Worm (Caenorhabditis elegans) whole organism, late embryonic: ENCODE results near the gene tbc-14.

Experiments
- C38D4.7 ChIP-seq: fragments of 200-800 bp; sonication (Bioruptor generic); optimal IDR thresholded peaks from 2 replicates; lab custom pipeline; 2018; ENCODE audit warnings: mild to moderate bottlenecking, missing genetic modification characterization, moderate library complexity, missing compliant biosample characterization
- K02D7.2 ChIP-seq: sonication (generic microtip); optimal IDR thresholded peaks from 2 replicates; lab custom pipeline; 2017; ENCODE audit warnings: mild to moderate bottlenecking, missing genetic modification characterization, missing compliant biosample characterization
- K09A11.1 ChIP-seq: sonication (generic microtip); optimal IDR thresholded peaks from 2 replicates; lab custom pipeline; 2017; ENCODE audit warnings: antibody characterized with exemption, mild to moderate bottlenecking, missing genetic modification characterization, missing compliant biosample characterization; ENCODE audit not compliant: insufficient read depth
- T23F11.4 ChIP-seq: fragments of 200-800 bp; sonication (Bioruptor generic); optimal IDR thresholded peaks from 2 replicates; lab custom pipeline; 2018; ENCODE audit warnings: mild to moderate bottlenecking, missing genetic modification characterization, missing compliant biosample characterization
- Y22D7AL.16 ChIP-seq: sonication (generic microtip); optimal IDR thresholded peaks from 2 replicates; lab custom pipeline; 2016; ENCODE audit warnings: missing genetic modification characterization, missing compliant biosample characterization
- ceh-14 ChIP-seq: sonication (generic microtip); optimal IDR thresholded peaks from 2 replicates; lab custom pipeline; 2016; ENCODE audit warnings: missing genotype, missing genetic modification characterization, missing compliant biosample characterization
- ceh-19 ChIP-seq: fragments of 200-800 bp; sonication (Bioruptor generic); optimal IDR thresholded peaks from 2 replicates; lab custom pipeline; 2018; ENCODE audit warnings: mild to moderate bottlenecking, missing genetic modification characterization, missing compliant biosample characterization
- ceh-22 ChIP-seq: sonication (generic microtip); optimal IDR thresholded peaks from 2 replicates; lab custom pipeline; 2017; ENCODE audit warnings: missing biosample characterization, missing genetic modification characterization
- ceh-24 ChIP-seq: sonication (generic microtip); optimal IDR thresholded peaks from 2 replicates; lab custom pipeline; 2016; ENCODE audit warnings: mild to moderate bottlenecking, missing genetic modification characterization, missing compliant biosample characterization
- ceh-31 ChIP-seq: sonication (generic microtip); optimal IDR thresholded peaks from 2 replicates; lab custom pipeline; 2016; ENCODE audit warnings: missing genetic modification characterization, missing compliant biosample characterization
- ceh-45 ChIP-seq: fragments of 200-800 bp; sonication (Bioruptor generic); IDR thresholded peaks from 2 replicates; pipeline ENCODE4 v1.3.6; 2022; ENCODE audit warnings: missing genetic modification reagents, missing genetic modification characterization, missing compliant biosample characterization
- ceh-48 ChIP-seq: sonication (generic microtip); optimal IDR thresholded peaks from 2 replicates; lab custom pipeline; 2016; ENCODE audit warnings: missing genetic modification characterization, inconsistent platforms, missing compliant biosample characterization
- che-1 ChIP-seq: sonication (generic microtip); optimal IDR thresholded peaks from 2 replicates; lab custom pipeline; 2016; ENCODE audit warnings: mild to moderate bottlenecking, missing genetic modification characterization, missing compliant biosample characterization
- dmd-4 ChIP-seq: sonication (generic microtip); optimal IDR thresholded peaks from 2 replicates; lab custom pipeline; 2016; ENCODE audit warnings: borderline replicate concordance, missing genetic modification characterization, missing compliant biosample characterization
- elt-2 ChIP-seq: sonication (generic microtip); optimal IDR thresholded peaks from 2 replicates; lab custom pipeline; 2016; ENCODE audit warnings: missing genetic modification reagents, missing genetic modification characterization, missing compliant biosample characterization
- elt-4 ChIP-seq: sonication (generic microtip); optimal IDR thresholded peaks from 2 replicates; lab custom pipeline; 2016; ENCODE audit warnings: missing genetic modification characterization, missing compliant biosample characterization
- ets-4 ChIP-seq: sonication (generic microtip); optimal IDR thresholded peaks from 2 replicates; lab custom pipeline; 2016; ENCODE audit warnings: missing genetic modification characterization, missing compliant biosample characterization
- fkh-10 ChIP-seq: fragments of 150-350 bp; optimal IDR thresholded peaks from 2 replicates; lab custom pipeline; 2014; ENCODE audit warnings: missing biosample characterization, missing genetic modification reagents, missing genetic modification characterization
- hlh-30 ChIP-seq: sonication (generic microtip); optimal IDR thresholded peaks from 2 replicates; lab custom pipeline; 2017; ENCODE audit warnings: antibody characterized with exemption, missing genetic modification characterization, missing compliant biosample characterization; ENCODE audit not compliant: insufficient read depth
- hlh-6 ChIP-seq: sonication (generic microtip); optimal IDR thresholded peaks from 2 replicates; lab custom pipeline; 2016; ENCODE audit warnings: missing genotype, missing genetic modification characterization, missing compliant biosample characterization
- hlh-8 ChIP-seq: sonication (generic microtip); optimal IDR thresholded peaks from 2 replicates; lab custom pipeline; 2016; ENCODE audit warnings: missing genotype, missing genetic modification characterization, missing compliant biosample characterization
- mec-3 ChIP-seq: sonication (generic microtip); optimal IDR thresholded peaks from 2 replicates; lab custom pipeline; 2016; ENCODE audit warnings: borderline replicate concordance, missing genetic modification characterization, missing compliant biosample characterization
- nfya-1 ChIP-seq: sonication (generic microtip); optimal IDR thresholded peaks from 2 replicates; lab custom pipeline; 2017; ENCODE audit warnings: missing genetic modification characterization, mild to moderate bottlenecking, missing compliant biosample characterization, antibody characterized with exemption, moderate library complexity
- nhr-11 ChIP-seq: fragments of 150-350 bp; optimal IDR thresholded peaks from 2 replicates; lab custom pipeline; 2014; ENCODE audit warnings: missing biosample characterization, missing genetic modification characterization
- npax-4 ChIP-seq: sonication (generic microtip); optimal IDR thresholded peaks from 2 replicates; lab custom pipeline; 2016; ENCODE audit warnings: missing genetic modification characterization, missing compliant biosample characterization
- pag-3 ChIP-seq: sonication (generic microtip); optimal IDR thresholded peaks from 2 replicates; lab custom pipeline; 2016; ENCODE audit warnings: missing compliant biosample characterization, missing genetic modification characterization, borderline replicate concordance
- pat-9 ChIP-seq: fragments of 200-800 bp; sonication (Bioruptor generic); optimal IDR thresholded peaks from 2 replicates; lab custom pipeline; 2018; ENCODE audit warnings: mild to moderate bottlenecking, missing genetic modification characterization, moderate library complexity, missing compliant biosample characterization
- pha-2 ChIP-seq: sonication (generic microtip); optimal IDR thresholded peaks from 2 replicates; lab custom pipeline; 2017; ENCODE audit warnings: mild to moderate bottlenecking, missing genetic modification characterization, missing compliant biosample characterization
- pros-1 ChIP-seq: fragments of 150-350 bp; optimal IDR thresholded peaks from 2 replicates; lab custom pipeline; 2014; ENCODE audit warnings: missing biosample characterization, missing genetic modification reagents, missing genetic modification characterization
- ref-2 ChIP-seq: sonication (generic microtip); optimal IDR thresholded peaks from 2 replicates; lab custom pipeline; 2016; ENCODE audit warnings: missing genetic modification characterization, missing compliant biosample characterization
- sdc-2 ChIP-seq: sonication (generic microtip); optimal IDR thresholded peaks from 2 replicates; lab custom pipeline; 2016; ENCODE audit warnings: missing genotype, missing genetic modification characterization, missing compliant biosample characterization
- sox-2 ChIP-seq: fragments of 200-800 bp; sonication (Bioruptor generic); IDR thresholded peaks from 2 replicates; pipeline ENCODE4 v1.3.6; 2022; ENCODE audit warnings: missing genetic modification reagents, missing genetic modification characterization, missing compliant biosample characterization
- sox-4 ChIP-seq: sonication (generic microtip); optimal IDR thresholded peaks from 2 replicates; lab custom pipeline; 2017; ENCODE audit warnings: mild to moderate bottlenecking, missing genetic modification characterization, inconsistent platforms, missing compliant biosample characterization
- tbx-7 ChIP-seq: sonication (generic microtip); optimal IDR thresholded peaks from 2 replicates; lab custom pipeline; 2016; ENCODE audit warnings: missing genotype, missing genetic modification characterization, missing compliant biosample characterization
- unc-42 ChIP-seq: sonication (generic microtip); optimal IDR thresholded peaks from 2 replicates; lab custom pipeline; 2016; ENCODE audit warnings: missing genotype, missing genetic modification characterization, missing compliant biosample characterization
- unc-86 ChIP-seq: sonication (generic microtip); optimal IDR thresholded peaks from 2 replicates; lab custom pipeline; 2016; ENCODE audit warnings: missing genetic modification characterization, missing compliant biosample characterization
- zip-5 ChIP-seq: sonication (generic microtip); optimal IDR thresholded peaks from 2 replicates; lab custom pipeline; 2016; ENCODE audit warnings: missing genetic modification characterization, missing compliant biosample characterization

Gene tbc-14

DNA sequence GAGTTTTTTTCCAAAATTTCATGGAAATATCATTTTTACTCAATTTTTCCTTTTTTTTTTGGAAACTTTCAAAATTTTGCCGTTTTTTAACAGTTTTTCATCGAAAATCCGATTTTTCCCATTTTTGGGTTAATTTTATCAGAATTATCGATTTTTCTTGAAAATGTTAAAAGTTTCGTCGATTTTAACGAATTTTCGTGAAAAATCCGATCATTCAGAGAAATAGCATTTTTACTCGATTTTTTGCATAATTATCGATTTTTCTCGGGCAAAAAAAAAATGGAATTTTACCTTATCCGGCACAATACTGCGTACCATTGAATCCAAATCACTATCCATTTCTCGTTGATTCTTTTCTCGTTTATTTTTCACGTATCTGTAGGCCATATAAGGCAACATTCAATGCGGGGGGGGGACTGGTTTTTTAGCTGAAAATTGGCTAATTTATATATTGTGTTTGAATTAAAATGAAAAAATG, at the start of gene tbc-14:
Gene tbc-14 (minus strand): TSS at position 428 of the 478 bp plus-strand sequence.
- TF ChIP-seq ets-4 (tag; lab: Kevin White, UChicago) (no peak), ceh-45 (GFP tag; lab: Robert Waterston, UW) (no peak), C38D4.7 (GFP tag; lab: Kevin White, UChicago) (no peak)
- TF ChIP-seq, all 69 proteins: peak for 0

DNA sequence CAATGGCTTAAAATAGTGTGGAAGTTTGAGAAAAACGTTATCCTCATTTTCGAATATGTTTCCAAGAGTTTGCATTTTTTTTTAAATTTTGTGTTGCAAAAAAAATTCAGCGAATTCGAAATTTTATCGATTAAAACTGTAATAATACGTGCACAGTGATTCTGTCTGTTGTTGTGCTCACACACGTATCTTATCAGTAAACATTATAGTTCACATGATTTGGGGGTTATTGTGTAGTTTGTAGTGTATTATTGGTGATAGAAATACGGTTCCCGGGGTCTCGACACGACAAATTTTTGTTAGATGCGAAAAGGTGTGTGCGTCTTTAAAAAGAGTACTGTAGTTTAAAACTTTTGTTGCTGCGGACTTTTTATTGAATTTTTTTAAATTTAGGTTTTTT, 48.3 kb upstream of the tbc-14 start, which contains the start of gene drr-1:
Gene drr-1 (minus strand): TSS at position 183 of the 400 bp plus-strand sequence.
- TF ChIP-seq elt-2 (tag; lab: Kevin White, UChicago) (peak; percentile 58), sox-2 (no peak)

- TF ChIP-seq sdc-2 (tag; lab: Kevin White, UChicago), result no peak
- no peak for TF ChIP-seq pag-3
- TF ChIP-seq nhr-11 (tag; lab: Kevin White, UChicago), result no peak
- TF ChIP-seq hlh-30 (tag; lab: Kevin White, UChicago), result no peak
- no peak for TF ChIP-seq hlh-6 (tag; lab: Kevin White, UChicago)
- TF ChIP-seq pros-1, result no peak
- peak; percentile 9 for TF ChIP-seq nfya-1
- TF ChIP-seq ceh-22, result no peak
- no peak for TF ChIP-seq sox-4 (tag; lab: Kevin White, UChicago)
- peak; percentile 68 for TF ChIP-seq unc-42
- TF ChIP-seq ref-2 (tag; lab: Kevin White, UChicago), result no peak
- no peak for TF ChIP-seq ceh-14
- TF ChIP-seq che-1 (tag; lab: Kevin White, UChicago), result no peak
- no peak for TF ChIP-seq ceh-48 (tag; lab: Kevin White, UChicago)
Observed at ce11 chrII:13494762-13495161, 47.4 kb upstream of the tbc-14 start.

DNA sequence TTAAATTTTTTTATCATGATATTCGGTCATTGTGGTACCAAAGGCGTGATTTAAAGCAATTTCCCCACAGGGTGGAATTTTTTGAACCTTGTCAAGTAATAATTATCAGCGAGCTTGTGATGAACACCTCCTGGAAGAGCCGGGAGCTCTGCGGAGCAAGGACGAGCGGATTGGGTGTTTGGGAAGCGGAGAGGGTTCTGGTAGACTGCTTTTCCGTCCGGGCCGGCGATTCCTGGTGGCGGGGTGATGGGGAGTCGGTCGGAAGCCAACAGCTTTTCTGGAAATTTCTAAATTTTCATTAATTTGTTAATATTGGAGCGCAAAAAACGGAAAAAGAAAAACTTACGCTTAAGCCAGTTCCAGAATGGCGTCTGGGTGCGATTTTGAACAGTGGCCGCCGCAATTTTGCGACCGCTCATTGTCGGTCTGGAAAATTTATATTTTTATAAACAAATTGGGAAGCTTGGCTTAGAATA, 46.8 kb upstream of the tbc-14 start, which contains the start of gene ndua-7:
Gene ndua-7 (minus strand): TSS at position 426 of the 476 bp plus-strand sequence.
- no peak for TF ChIP-seq dmd-4
- TF ChIP-seq pha-2 (tag; lab: Kevin White, UChicago), result no peak
- TF ChIP-seq unc-42, result no peak
- TF ChIP-seq ref-2 (tag; lab: Kevin White, UChicago), result no peak
- TF ChIP-seq ceh-22, result no peak
- TF ChIP-seq, all 69 proteins: peak for 0

ce11 chrII:13492948-13493347, 45.6 kb upstream of the tbc-14 start, which contains the start of gene F45H10.2:
F45H10.2 (minus strand) TSS chrII:13493048.
- TF ChIP-seq zip-5 (tag; lab: Kevin White, UChicago), result no peak
- TF ChIP-seq ceh-24 (tag; lab: Kevin White, UChicago), result no peak
- TF ChIP-seq pat-9, result no peak

ce11 chrII:13491254-13491889, 44.0 kb upstream of the tbc-14 start, which contains the start of gene alh-7:
alh-7 (minus strand) TSS chrII:13491786.
- TF ChIP-seq mec-3 (tag; lab: Kevin White, UChicago), result no peak
- TF ChIP-seq K02D7.2 (tag; lab: Kevin White, UChicago), result no peak
- no peak for TF ChIP-seq unc-86 (tag; lab: Kevin White, UChicago)

DNA sequence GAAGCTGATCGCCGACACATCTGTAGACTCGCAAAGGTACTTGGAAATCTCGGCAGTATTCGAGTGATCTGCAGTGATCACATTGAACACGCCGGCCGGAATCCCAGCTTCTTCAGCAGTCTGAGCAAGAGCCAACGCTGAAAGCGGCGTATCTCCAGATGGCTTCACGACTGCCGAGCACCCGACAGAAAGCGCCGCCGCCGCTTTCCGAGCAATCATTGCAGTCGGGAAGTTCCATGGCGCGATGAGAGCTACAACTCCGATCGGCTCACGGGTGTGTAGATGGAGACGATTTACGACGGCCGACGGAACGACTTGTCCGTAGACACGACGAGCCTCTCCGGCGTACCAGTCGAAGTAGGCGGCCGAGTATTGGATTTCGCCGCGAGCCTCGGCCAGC, 42.5 kb upstream of the tbc-14 start:
- no peak for TF ChIP-seq T23F11.4
- TF ChIP-seq hlh-6 (tag; lab: Kevin White, UChicago), result no peak
- no peak for TF ChIP-seq fkh-10 (GFP tag; lab: Kevin White, UChicago)
- no peak for TF ChIP-seq K02D7.2 (tag; lab: Kevin White, UChicago)
- no peak for TF ChIP-seq hlh-8 (tag; lab: Kevin White, UChicago)
- TF ChIP-seq ceh-22, result no peak
- TF ChIP-seq elt-4 (tag; lab: Kevin White, UChicago), result no peak
- TF ChIP-seq ceh-45 (GFP tag; lab: Robert Waterston, UW), result no peak
- no peak for TF ChIP-seq tbx-7
- no peak for TF ChIP-seq K09A11.1 (tag; lab: Kevin White, UChicago)
- no peak for TF ChIP-seq ceh-31 (tag; lab: Kevin White, UChicago)
- no peak for TF ChIP-seq pat-9
- TF ChIP-seq npax-4 (tag; lab: Kevin White, UChicago), result no peak
- TF ChIP-seq sox-2, result no peak
- no peak for TF ChIP-seq Y22D7AL.16 (tag; lab: Kevin White, UChicago)
- no peak for TF ChIP-seq ceh-19
- TF ChIP-seq nfya-1, result no peak
- TF ChIP-seq, all 69 proteins: peak for 0
